Worm (Caenorhabditis elegans): ENCODE measurements around the gene ceh-10.

Gene ceh-10

DNA sequence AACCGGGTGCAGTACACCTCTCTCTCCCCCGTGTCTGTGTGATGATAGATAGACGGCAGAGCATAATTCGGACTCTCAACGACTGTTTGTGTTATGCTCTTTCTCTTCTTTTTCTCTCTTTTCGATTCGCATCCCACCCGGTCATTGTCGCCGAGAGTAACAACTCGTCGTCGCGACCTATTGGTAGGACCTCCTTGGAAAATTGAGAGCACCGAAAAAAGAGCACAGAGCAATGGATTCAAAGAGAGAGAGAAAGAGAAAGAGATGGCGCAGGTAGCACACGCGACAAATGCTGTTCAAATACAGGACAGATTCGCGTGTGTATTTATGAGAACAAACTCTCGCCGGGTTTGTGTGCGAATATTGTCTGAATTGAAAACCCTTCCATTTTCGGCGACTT is 44.8 kb downstream of the ceh-10 start:
- no peak for TF ChIP-seq hlh-15 (tag; optimal IDR thresholded peaks at IDR 0.05)
- TF ChIP-seq fkh-10 (GFP tag; optimal IDR thresholded peaks at IDR 0.05), result no peak
- peak; percentile 17 for TF ChIP-seq ceh-18 (tag; optimal IDR thresholded peaks at IDR 0.05)
- no peak for TF ChIP-seq ceh-22 (tag; optimal IDR thresholded peaks at IDR 0.05)
- TF ChIP-seq C38D4.7 (GFP tag; optimal IDR thresholded peaks at IDR 0.05), result no peak
- no peak for TF ChIP-seq gmeb-2 (tag; optimal IDR thresholded peaks at IDR 0.05)
- TF ChIP-seq ttx-3 (tag; optimal IDR thresholded peaks at IDR 0.05), result no peak
- TF ChIP-seq ceh-9 (tag; optimal IDR thresholded peaks at IDR 0.05), result no peak
- TF ChIP-seq hlh-30 (tag; optimal IDR thresholded peaks at IDR 0.05; ENCODE audit: insufficient read depth), result no peak
- TF ChIP-seq ceh-24 (tag; optimal IDR thresholded peaks at IDR 0.05), result no peak
- peak; percentile 11 for TF ChIP-seq ref-2 (tag; optimal IDR thresholded peaks at IDR 0.05)
- TF ChIP-seq sox-2 (GFP tag; IDR thresholded peaks at IDR 0.05), result no peak
- peak; percentile 16 for TF ChIP-seq tbx-2 (tag; optimal IDR thresholded peaks at IDR 0.05)
- no peak for TF ChIP-seq ceh-6 (GFP tag; optimal IDR thresholded peaks at IDR 0.05)
- TF ChIP-seq ceh-19 (GFP tag; optimal IDR thresholded peaks at IDR 0.05), result no peak
- TF ChIP-seq fax-1 (tag; optimal IDR thresholded peaks at IDR 0.05), result no peak
- no peak for TF ChIP-seq ztf-16 (tag; optimal IDR thresholded peaks at IDR 0.05)
- no peak for TF ChIP-seq ceh-48 (tag; optimal IDR thresholded peaks at IDR 0.05)
- no peak for TF ChIP-seq unc-3 (GFP tag; conservative IDR thresholded peaks at IDR 0.05)
- TF ChIP-seq unc-3 (tag; optimal IDR thresholded peaks at IDR 0.05), result no peak
- no peak for TF ChIP-seq pax-1 (tag; optimal IDR thresholded peaks at IDR 0.05)
- TF ChIP-seq dve-1 (tag; optimal IDR thresholded peaks at IDR 0.05), result no peak
- no peak for TF ChIP-seq hlh-6 (tag; optimal IDR thresholded peaks at IDR 0.05)
- no peak for TF ChIP-seq hlh-8 (tag; optimal IDR thresholded peaks at IDR 0.05)
- TF ChIP-seq lin-11 (tag; optimal IDR thresholded peaks at IDR 0.05), result no peak
- TF ChIP-seq ceh-2 (tag; optimal IDR thresholded peaks at IDR 0.05), result no peak
- no peak for TF ChIP-seq pag-3 (tag; optimal IDR thresholded peaks at IDR 0.05; ENCODE audit: borderline replicate concordance)
- no peak for TF ChIP-seq pros-1 (tag; optimal IDR thresholded peaks at IDR 0.05)
- TF ChIP-seq unc-86 (tag; optimal IDR thresholded peaks at IDR 0.05), result no peak
- peak; percentile 56 for TF ChIP-seq ets-4 (tag; optimal IDR thresholded peaks at IDR 0.05)
- no peak for TF ChIP-seq F13H6.1 (tag; optimal IDR thresholded peaks at IDR 0.05)
- no peak for TF ChIP-seq ceh-31 (tag; optimal IDR thresholded peaks at IDR 0.05)

DNA sequence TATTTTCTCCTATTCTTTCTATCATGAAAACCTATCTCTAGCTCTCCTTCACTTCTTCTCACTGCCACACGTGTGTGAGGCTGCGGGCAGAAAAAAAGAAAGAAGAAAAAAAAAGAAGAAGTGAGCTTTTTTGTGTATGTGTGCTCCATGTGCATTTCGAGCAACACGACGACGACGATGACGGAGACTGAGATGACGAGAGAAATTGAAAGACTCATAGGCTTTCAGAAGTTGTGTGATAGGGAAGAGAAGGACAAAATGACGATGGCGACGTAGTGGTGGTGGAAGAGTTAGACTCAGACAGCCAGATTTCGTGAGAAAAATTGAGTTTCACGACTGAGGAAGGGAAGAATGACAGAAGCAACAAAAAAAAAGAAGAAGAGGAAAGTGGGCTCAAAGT is 46.6 kb downstream of the ceh-10 start:
- TF ChIP-seq rnt-1 (tag; optimal IDR thresholded peaks at IDR 0.05) (no peak), elt-2 (tag; optimal IDR thresholded peaks at IDR 0.05) (no peak), pros-1 (tag; optimal IDR thresholded peaks at IDR 0.05) (no peak), unc-55 (GFP tag; optimal IDR thresholded peaks at IDR 0.05) (peak; percentile 21), nhr-232 (tag; optimal IDR thresholded peaks at IDR 0.05) (no peak), mec-3 (tag; optimal IDR thresholded peaks at IDR 0.05; ENCODE audit: borderline replicate concordance) (no peak), npax-4 (tag; optimal IDR thresholded peaks at IDR 0.05) (no peak), fax-1 (tag; optimal IDR thresholded peaks at IDR 0.05) (no peak), ceh-2 (tag; optimal IDR thresholded peaks at IDR 0.05) (no peak), pqm-1 (tag; optimal IDR thresholded peaks at IDR 0.05) (no peak), odd-2 (tag; optimal IDR thresholded peaks at IDR 0.05) (no peak), ceh-19 (GFP tag; optimal IDR thresholded peaks at IDR 0.05) (no peak), hlh-30 (tag; optimal IDR thresholded peaks at IDR 0.05; ENCODE audit: insufficient read depth) (no peak), pax-1 (tag; optimal IDR thresholded peaks at IDR 0.05) (no peak), tbx-2 (tag; optimal IDR thresholded peaks at IDR 0.05) (peak; percentile 29), ceh-9 (tag; optimal IDR thresholded peaks at IDR 0.05) (no peak), ceh-31 (tag; optimal IDR thresholded peaks at IDR 0.05) (peak; percentile 58), pha-2 (tag; optimal IDR thresholded peaks at IDR 0.05) (no peak), ceh-45 (GFP tag; IDR thresholded peaks at IDR 0.05) (no peak), ceh-34 (tag; optimal IDR thresholded peaks at IDR 0.05) (no peak), unc-3 (GFP tag; conservative IDR thresholded peaks at IDR 0.05) (no peak), unc-3 (tag; optimal IDR thresholded peaks at IDR 0.05) (no peak), zip-5 (tag; optimal IDR thresholded peaks at IDR 0.05) (no peak), ttx-3 (tag; optimal IDR thresholded peaks at IDR 0.05) (no peak), ceh-18 (tag; optimal IDR thresholded peaks at IDR 0.05) (peak; percentile 20), gmeb-2 (tag; optimal IDR thresholded peaks at IDR 0.05) (no peak), dve-1 (tag; optimal IDR thresholded peaks at IDR 0.05) (no peak), Y22D7AL.16 (tag; optimal IDR thresholded peaks at IDR 0.05) (no peak), nfya-1 (tag; optimal IDR thresholded peaks at IDR 0.05) (peak; percentile 38), fkh-10 (GFP tag; optimal IDR thresholded peaks at IDR 0.05) (no peak), sox-2 (GFP tag; IDR thresholded peaks at IDR 0.05) (no peak), elt-4 (tag; optimal IDR thresholded peaks at IDR 0.05) (no peak), hlh-13 (GFP tag; optimal IDR thresholded peaks at IDR 0.05) (no peak), dmd-4 (tag; optimal IDR thresholded peaks at IDR 0.05; ENCODE audit: borderline replicate concordance) (no peak), eyg-1 (tag; optimal IDR thresholded peaks at IDR 0.05) (no peak), unc-42 (tag; optimal IDR thresholded peaks at IDR 0.05) (peak; percentile 83)

Measured in whole organism, late embryonic.